Fruit fly (Drosophila melanogaster) whole organism, embryonic: Measurements from ENCODE around the gene Tcs4.

ENCODE experiments used
- Adf1 ChIP-seq: fragments of 200-800 bp; sonication (Bioruptor generic); IDR thresholded peaks from 2 replicates; pipeline ENCODE4 v1.3.6; 2022; ENCODE audit warnings: missing biosample characterization, missing genetic modification characterization
- BEAF-32 ChIP-seq: fragments of 200-800 bp; sonication (Bioruptor generic); optimal IDR thresholded peaks from 3 replicates; lab custom pipeline; 2017; ENCODE audit warnings: missing biosample characterization, missing genetic modification characterization, mild to moderate bottlenecking, moderate library complexity, missing genetic modification reagents
- CG10321 ChIP-seq: fragments of 200-800 bp; sonication (Bioruptor generic); IDR thresholded peaks from 2 replicates; pipeline ENCODE4 v1.3.6; 2022; ENCODE audit warnings: missing biosample characterization, missing genetic modification characterization
- CG11456 ChIP-seq: fragments of 200-800 bp; sonication (Bioruptor generic); IDR thresholded peaks from 3 replicates; pipeline ENCODE4 v1.3.6; 2022; ENCODE audit warnings: missing biosample characterization, missing genetic modification characterization
- CG14860 ChIP-seq: fragments of 200-800 bp; sonication (Bioruptor generic); IDR thresholded peaks from 3 replicates; pipeline ENCODE4 v1.3.6; 2022; ENCODE audit warnings: missing biosample characterization, missing genetic modification characterization; ENCODE audit not compliant: partially characterized antibody
- CG16813 ChIP-seq: fragments of 200-800 bp; sonication (Bioruptor generic); IDR thresholded peaks from 3 replicates; pipeline ENCODE4 v1.3.6; 2022; ENCODE audit warnings: missing biosample characterization, missing genetic modification characterization; ENCODE audit not compliant: partially characterized antibody
- CG17385 ChIP-seq: fragments of 200-800 bp; sonication (Bioruptor generic); optimal IDR thresholded peaks from 3 replicates; lab custom pipeline; 2018; ENCODE audit warnings: missing biosample characterization, mild to moderate bottlenecking, missing genetic modification characterization
- CG17802 ChIP-seq: fragments of 200-800 bp; sonication (Bioruptor generic); optimal IDR thresholded peaks from 2 replicates; lab custom pipeline; 2018; ENCODE audit warnings: missing biosample characterization, mild to moderate bottlenecking, missing genetic modification characterization, moderate library complexity
- CG1792 ChIP-seq: fragments of 200-800 bp; sonication (Bioruptor generic); optimal IDR thresholded peaks from 2 replicates; lab custom pipeline; 2016; ENCODE audit warnings: missing biosample characterization, missing genetic modification characterization
- CG18476 ChIP-seq: fragments of 200-800 bp; sonication (Bioruptor generic); optimal IDR thresholded peaks from 2 replicates; lab custom pipeline; 2016; ENCODE audit warnings: missing biosample characterization, mild to moderate bottlenecking, missing genetic modification characterization
- CG33557 ChIP-seq: fragments of 200-800 bp; sonication (Bioruptor generic); optimal IDR thresholded peaks from 2 replicates; lab custom pipeline; 2019; ENCODE audit warnings: missing biosample characterization, mild to moderate bottlenecking, missing genetic modification characterization, moderate library complexity
- CG4282 ChIP-seq: fragments of 200-800 bp; sonication (Bioruptor generic); optimal IDR thresholded peaks from 2 replicates; lab custom pipeline; 2016; ENCODE audit warnings: missing biosample characterization, missing genetic modification characterization
- CG4617 ChIP-seq: fragments of 200-800 bp; sonication (Bioruptor generic); optimal IDR thresholded peaks from 3 replicates; lab custom pipeline; 2016; ENCODE audit warnings: missing biosample characterization, missing genetic modification characterization, borderline replicate concordance
- CG6654 ChIP-seq: fragments of 200-800 bp; sonication (Bioruptor generic); optimal IDR thresholded peaks from 2 replicates; lab custom pipeline; 2017; ENCODE audit warnings: missing biosample characterization, mild to moderate bottlenecking, missing genetic modification characterization
- CG7556 ChIP-seq: fragments of 200-800 bp; sonication (Bioruptor generic); optimal IDR thresholded peaks from 2 replicates; lab custom pipeline; 2017; ENCODE audit warnings: missing biosample characterization, mild to moderate bottlenecking, missing genetic modification characterization
- CG7786 ChIP-seq: fragments of 200-800 bp; sonication (Bioruptor generic); optimal IDR thresholded peaks from 2 replicates; lab custom pipeline; 2016; ENCODE audit warnings: missing biosample characterization, missing genetic modification characterization
- CG7963 ChIP-seq: fragments of 200-800 bp; sonication (Bioruptor generic); IDR thresholded peaks from 3 replicates; pipeline ENCODE4 v1.3.6; 2022; ENCODE audit warnings: missing biosample characterization, missing genetic modification characterization; ENCODE audit not compliant: partially characterized antibody
- CG8924 ChIP-seq: fragments of 200-800 bp; optimal IDR thresholded peaks from 3 replicates; lab custom pipeline; 2019; ENCODE audit warnings: missing biosample characterization, mild to moderate bottlenecking, missing genetic modification characterization, moderate library complexity
- CG9817 ChIP-seq: fragments of 200-800 bp; sonication (Bioruptor generic); optimal IDR thresholded peaks from 2 replicates; lab custom pipeline; 2018; ENCODE audit warnings: missing biosample characterization, mild to moderate bottlenecking, missing genetic modification characterization, moderate library complexity
- CG9876 ChIP-seq: fragments of 200-800 bp; sonication (Bioruptor generic); optimal IDR thresholded peaks from 2 replicates; lab custom pipeline; 2016; ENCODE audit warnings: missing biosample characterization, missing genetic modification characterization
- Dp ChIP-seq: fragments of 200-800 bp; sonication (Bioruptor generic); optimal IDR thresholded peaks from 2 replicates; lab custom pipeline; 2018; ENCODE audit warnings: missing biosample characterization, mild to moderate bottlenecking, missing genetic modification characterization, moderate library complexity
- Dref ChIP-seq: fragments of 200-800 bp; sonication (Bioruptor generic); IDR thresholded peaks from 2 replicates; pipeline ENCODE4 v1.3.6; 2022; ENCODE audit warnings: missing biosample characterization, missing genetic modification characterization
- HHEX ChIP-seq: fragments of 200-800 bp; sonication (Bioruptor generic); optimal IDR thresholded peaks from 3 replicates; lab custom pipeline; 2017; ENCODE audit warnings: missing biosample characterization, mild to moderate bottlenecking, missing genetic modification characterization, missing genetic modification reagents
- HLH4C ChIP-seq: fragments of 200-800 bp; sonication (Bioruptor generic); IDR thresholded peaks from 3 replicates; pipeline ENCODE4 v1.3.6; 2022; ENCODE audit warnings: missing biosample characterization, missing genetic modification characterization; ENCODE audit not compliant: partially characterized antibody
- HLH54F ChIP-seq: fragments of 200-800 bp; sonication (Bioruptor generic); optimal IDR thresholded peaks from 3 replicates; lab custom pipeline; 2016; ENCODE audit warnings: missing biosample characterization, missing genetic modification characterization
- Med ChIP-seq: fragments of 200-800 bp; sonication (Bioruptor generic); peaks from one replicate; lab custom pipeline; 2016; ENCODE audit warnings: missing biosample characterization, missing genetic modification characterization, mild to moderate bottlenecking, inconsistent platforms, moderate library complexity
- Meics ChIP-seq: fragments of 200-800 bp; sonication (Bioruptor generic); optimal IDR thresholded peaks from 2 replicates; lab custom pipeline; 2017; ENCODE audit warnings: missing biosample characterization, mild to moderate bottlenecking, missing genetic modification characterization
- Myb ChIP-seq: fragments of 200-800 bp; sonication (Bioruptor generic); optimal IDR thresholded peaks from 2 replicates; lab custom pipeline; 2016; ENCODE audit warnings: missing biosample characterization, missing genetic modification characterization
- Optix ChIP-seq: fragments of 200-800 bp; sonication (Bioruptor generic); IDR thresholded peaks from 3 replicates; pipeline ENCODE4 v1.3.6; 2022; ENCODE audit warnings: missing biosample characterization, missing genetic modification characterization
- Sry-δ ChIP-seq: fragments of 200-800 bp; sonication (Bioruptor generic); optimal IDR thresholded peaks from 2 replicates; lab custom pipeline; 2016; ENCODE audit warnings: missing biosample characterization, missing genetic modification characterization
- al ChIP-seq: fragments of 200-800 bp; sonication (Bioruptor generic); IDR thresholded peaks from 2 replicates; pipeline ENCODE4 v1.3.6; 2022; ENCODE audit warnings: missing biosample characterization, missing genetic modification characterization
- ap ChIP-seq: fragments of 200-800 bp; sonication (Bioruptor generic); IDR thresholded peaks from 2 replicates; pipeline ENCODE4 v1.3.6; 2022; ENCODE audit warnings: missing biosample characterization, missing genetic modification characterization
- bbx ChIP-seq: fragments of 200-800 bp; sonication (Bioruptor generic); IDR thresholded peaks from 2 replicates; pipeline ENCODE4 v1.3.6; 2022; ENCODE audit warnings: missing biosample characterization, missing genetic modification characterization; ENCODE audit not compliant: partially characterized antibody
- bowl ChIP-seq: fragments of 200-800 bp; sonication (Bioruptor generic); IDR thresholded peaks from 2 replicates; pipeline ENCODE4 v1.3.6; 2022; ENCODE audit warnings: missing biosample characterization, missing genetic modification characterization
- btn ChIP-seq: fragments of 200-800 bp; sonication (Bioruptor generic); optimal IDR thresholded peaks from 2 replicates; lab custom pipeline; 2016; ENCODE audit warnings: missing biosample characterization, missing genetic modification characterization
- crp ChIP-seq, 2 experiments: fragments of 200-800 bp; sonication (Bioruptor generic); optimal IDR thresholded peaks; 2 replicates in 1 of 2; 3 replicates in 1 of 2; lab custom pipeline; 2017; ENCODE audit warnings: missing biosample characterization in 2 of 2, missing genetic modification characterization in 2 of 2, mild to moderate bottlenecking in 1 of 2, moderate library complexity in 1 of 2
- dati ChIP-seq: fragments of 200-800 bp; sonication (Bioruptor generic); IDR thresholded peaks from 2 replicates; pipeline ENCODE4 v1.3.6; 2022; ENCODE audit warnings: missing biosample characterization, missing genetic modification characterization
- emc ChIP-seq: fragments of 200-800 bp; sonication (Bioruptor generic); optimal IDR thresholded peaks from 2 replicates; lab custom pipeline; 2016; ENCODE audit warnings: missing biosample characterization, missing genetic modification characterization
- eve ChIP-seq, 2 experiments: fragments of >200 bp; optimal IDR thresholded peaks; 2 replicates each; lab custom pipeline; 2017; ENCODE audit warnings: missing biosample characterization in 2 of 2, missing genetic modification characterization in 2 of 2
- ind ChIP-seq: fragments of 200-800 bp; sonication (Bioruptor generic); optimal IDR thresholded peaks from 3 replicates; lab custom pipeline; 2016; ENCODE audit warnings: missing biosample characterization, missing genetic modification characterization
- mirr ChIP-seq: fragments of 200-800 bp; sonication (Bioruptor generic); optimal IDR thresholded peaks from 3 replicates; lab custom pipeline; 2018; ENCODE audit warnings: missing biosample characterization, mild to moderate bottlenecking, missing genetic modification characterization
- nerfin-1 ChIP-seq: fragments of 200-800 bp; sonication (Bioruptor generic); optimal IDR thresholded peaks from 3 replicates; lab custom pipeline; 2019; ENCODE audit warnings: missing biosample characterization, mild to moderate bottlenecking, missing genetic modification characterization, moderate library complexity
- org-1 ChIP-seq: fragments of 200-800 bp; sonication (Bioruptor generic); optimal IDR thresholded peaks from 2 replicates; lab custom pipeline; 2017; ENCODE audit warnings: missing biosample characterization, missing genetic modification characterization
- pzg ChIP-seq: fragments of 200-800 bp; sonication (Bioruptor generic); optimal IDR thresholded peaks from 3 replicates; lab custom pipeline; 2018; ENCODE audit warnings: missing biosample characterization, mild to moderate bottlenecking, missing genetic modification characterization, moderate library complexity
- scrt ChIP-seq: fragments of 200-800 bp; sonication (Bioruptor generic); optimal IDR thresholded peaks from 2 replicates; lab custom pipeline; 2018; ENCODE audit warnings: missing biosample characterization, mild to moderate bottlenecking, missing genetic modification characterization, moderate library complexity
- sens ChIP-seq: fragments of 200-800 bp; sonication (Bioruptor generic); peaks from one replicate; lab custom pipeline; 2016; ENCODE audit warnings: missing biosample characterization, missing genetic modification characterization
- seq ChIP-seq: fragments of 200-800 bp; sonication (Bioruptor generic); IDR thresholded peaks from 2 replicates; pipeline ENCODE4 v1.3.6; 2022; ENCODE audit warnings: missing biosample characterization, missing genetic modification characterization
- sna ChIP-seq: fragments of 200-800 bp; sonication (Bioruptor generic); IDR thresholded peaks from 2 replicates; pipeline ENCODE4 v1.3.6; 2022; ENCODE audit warnings: missing biosample characterization, missing genetic modification characterization; ENCODE audit not compliant: partially characterized antibody
- stwl ChIP-seq: fragments of 200-800 bp; sonication (Bioruptor generic); optimal IDR thresholded peaks from 3 replicates; lab custom pipeline; 2018; ENCODE audit warnings: missing biosample characterization, mild to moderate bottlenecking, missing genetic modification characterization, moderate library complexity

The Tcs4 gene

DNA sequence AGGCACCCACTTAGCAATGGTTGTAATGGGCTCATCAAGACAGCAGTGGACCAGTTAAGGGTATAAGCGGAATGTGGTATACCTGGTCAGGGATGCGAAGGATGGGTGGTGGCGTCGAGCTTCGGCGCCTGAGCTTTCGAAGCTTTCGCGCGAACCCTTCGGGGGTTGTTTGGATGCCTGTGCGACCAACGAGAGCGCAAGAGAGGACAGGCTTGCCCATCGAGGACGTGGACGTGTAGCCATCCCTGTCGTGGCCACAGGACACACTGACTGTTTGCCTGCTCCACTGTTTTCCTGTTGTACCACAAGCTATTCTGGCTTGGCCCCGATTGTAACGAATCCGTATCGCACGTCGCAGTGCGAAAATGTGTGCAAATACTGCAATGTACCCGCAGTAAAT is 33.7 kb upstream of the Tcs4 start, which contains the start of gene CG14234:
Gene CG14234, plus strand, starts transcription at position 301 of the 400 bp plus-strand sequence.
- TF ChIP-seq CG7556 (GFP tag; lab: Kevin White, UChicago) (no peak), seq (peak; percentile 45; the same call in 1 of the 2 replicates), Med (GFP tag; lab: Kevin White, UChicago) (peak; percentile 9), CG10321 (GFP tag; lab: Robert Waterston, UW) (peak; percentile 59; the same call in 1 of the 2 replicates), eve (GFP tag; optimal IDR thresholded peaks at IDR 0.05; lab: Kevin White, UChicago) (no peak), scrt (GFP tag; lab: Kevin White, UChicago) (no peak), btn (GFP tag; lab: Kevin White, UChicago) (no peak), HLH54F (GFP tag; lab: Kevin White, UChicago) (no peak), pzg (GFP tag; lab: Kevin White, UChicago) (peak; percentile 12), dati (GFP tag; lab: Robert Waterston, UW) (no peak), Meics (GFP tag; lab: Kevin White, UChicago) (no peak), CG1792 (GFP tag; lab: Kevin White, UChicago) (no peak)

DNA sequence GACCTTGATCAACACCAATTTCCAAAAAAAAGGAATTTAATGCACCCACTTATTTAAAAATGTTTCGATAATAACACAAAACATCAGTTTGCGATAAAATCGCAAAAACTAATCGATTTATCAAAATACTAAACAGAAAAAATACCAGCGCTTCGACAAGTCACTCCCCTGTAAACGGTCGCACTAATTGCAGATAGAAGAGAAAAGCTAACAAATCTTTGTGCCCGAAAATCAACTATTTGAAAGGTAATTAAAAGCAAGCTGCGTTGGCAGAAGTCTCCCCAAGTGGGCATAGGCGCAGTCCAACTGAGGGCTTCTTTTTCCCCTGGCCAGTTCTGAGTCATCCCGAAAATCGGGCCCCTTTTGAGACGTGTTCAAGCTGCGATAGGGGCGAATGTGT is 29.3 kb upstream of the Tcs4 start, which contains the start of gene AP-1-2beta:
Gene AP-1-2beta, plus strand, starts transcription at position 161 of the 400 bp plus-strand sequence.
- TF ChIP-seq CG9876 (GFP tag; lab: Kevin White, UChicago) (no peak), CG18476 (GFP tag; lab: Kevin White, UChicago) (no peak), stwl (peak; percentile 75), CG14860 (peak; percentile 40; the same call in 1 of the 3 replicates), org-1 (GFP tag; lab: Kevin White, UChicago) (no peak), Optix (GFP tag; lab: Robert Waterston, UW) (no peak), sna (GFP tag; lab: Robert Waterston, UW) (0 out of 2 replicates have a peak, but pooled peaks have one; percentile 21), CG4282 (no peak), CG8924 (no peak), CG17385 (GFP tag; lab: Kevin White, UChicago) (no peak), bowl (no peak), CG4617 (peak; percentile 56), emc (no peak), CG33557 (GFP tag; lab: Kevin White, UChicago) (no peak), Adf1 (no peak), CG7786 (GFP tag; lab: Kevin White, UChicago) (no peak), BEAF-32 (GFP tag; lab: Kevin White, UChicago) (peak; percentile 50), CG7963 (GFP tag; lab: Robert Waterston, UW) (0 out of 3 replicates have a peak, but pooled peaks have one; percentile 30), al (GFP tag; lab: Robert Waterston, UW) (no peak), pzg (GFP tag; lab: Kevin White, UChicago) (peak; percentile 55), HLH4C (GFP tag; lab: Robert Waterston, UW) (peak; percentile 71), CG9817 (tag; lab: Kevin White, UChicago) (no peak), Dp (GFP tag; lab: Kevin White, UChicago) (peak; percentile 68), ap (no peak), CG11456 (GFP tag; lab: Robert Waterston, UW) (no peak), crp (GFP tag; optimal IDR thresholded peaks at IDR 0.05; lab: Kevin White, UChicago) (no peak), CG6654 (GFP tag; lab: Kevin White, UChicago) (no peak), HHEX (GFP tag; lab: Kevin White, UChicago) (no peak), ind (GFP tag; lab: Kevin White, UChicago) (no peak), CG17802 (no peak), Myb (GFP tag; lab: Kevin White, UChicago) (peak; percentile 76), bbx (peak; percentile 38; the same call in 1 of the 2 replicates), Dref (peak; percentile 69), CG16813 (GFP tag; lab: Robert Waterston, UW) (peak; percentile 45; the same call in 2 of the 3 replicates), nerfin-1 (tag; lab: Kevin White, UChicago) (peak; percentile 86), Sry-δ (peak; percentile 52), sens (GFP tag; lab: Kevin White, UChicago) (no peak), mirr (GFP tag; lab: Kevin White, UChicago) (no peak)
